Fruit fly (Drosophila melanogaster) whole organism, pupa: ENCODE data around the gene snsl.

Experiments
- CG10348 ChIP-seq: fragments of 200-800 bp; sonication (Bioruptor generic); IDR thresholded peaks from 2 replicates; pipeline ENCODE4 v1.3.6; 2022; ENCODE audit warnings: missing biosample characterization, missing genetic modification characterization
- CG12605 ChIP-seq: fragments of 200-800 bp; sonication (Bioruptor generic); IDR thresholded peaks from 2 replicates; pipeline ENCODE4 v1.3.6; 2022; ENCODE audit warnings: missing biosample characterization, missing genetic modification characterization
- CG13204 ChIP-seq: fragments of 200-800 bp; sonication (Bioruptor generic); optimal IDR thresholded peaks from 2 replicates; lab custom pipeline; 2018; ENCODE audit warnings: missing biosample characterization, mild to moderate bottlenecking, missing genetic modification characterization, moderate library complexity
- CG14655 ChIP-seq: fragments of 200-800 bp; sonication (Bioruptor generic); optimal IDR thresholded peaks from 3 replicates; lab custom pipeline; 2017; ENCODE audit warnings: mild to moderate bottlenecking, missing biosample characterization, missing genetic modification reagents, missing genetic modification characterization
- CG15710 ChIP-seq: fragments of 200-800 bp; sonication (Bioruptor generic); optimal IDR thresholded peaks from 2 replicates; lab custom pipeline; 2018; ENCODE audit warnings: missing biosample characterization, mild to moderate bottlenecking, missing genetic modification characterization, moderate library complexity
- CG17806 ChIP-seq: fragments of 200-800 bp; sonication (Bioruptor generic); optimal IDR thresholded peaks from 2 replicates; lab custom pipeline; 2018; ENCODE audit warnings: missing biosample characterization, mild to moderate bottlenecking, missing genetic modification characterization, moderate library complexity
- CG32121 ChIP-seq: fragments of 200-800 bp; sonication (Bioruptor generic); IDR thresholded peaks from 2 replicates; pipeline ENCODE4 v1.3.6; 2022; ENCODE audit warnings: missing biosample characterization, missing genetic modification characterization
- CG34367 ChIP-seq: fragments of 200-800 bp; sonication (Bioruptor generic); optimal IDR thresholded peaks from 2 replicates; lab custom pipeline; 2018; ENCODE audit warnings: missing biosample characterization, mild to moderate bottlenecking, missing genetic modification characterization
- CG4496 ChIP-seq: fragments of 200-800 bp; sonication (Bioruptor generic); IDR thresholded peaks from 3 replicates; pipeline ENCODE4 v1.3.6; 2022; ENCODE audit warnings: missing biosample characterization, missing genetic modification characterization
- CG8159 ChIP-seq: fragments of 200-800 bp; sonication (Bioruptor generic); optimal IDR thresholded peaks from 3 replicates; lab custom pipeline; 2018; ENCODE audit warnings: missing biosample characterization, mild to moderate bottlenecking, missing genetic modification characterization, moderate library complexity
- CG8301 ChIP-seq: fragments of 200-800 bp; sonication (Bioruptor generic); optimal IDR thresholded peaks from 2 replicates; lab custom pipeline; 2018; ENCODE audit warnings: missing biosample characterization, mild to moderate bottlenecking, missing genetic modification characterization
- CG9948 ChIP-seq: fragments of 200-800 bp; sonication (Bioruptor generic); optimal IDR thresholded peaks from 2 replicates; lab custom pipeline; 2018; ENCODE audit warnings: missing biosample characterization, mild to moderate bottlenecking, missing genetic modification characterization, moderate library complexity
- D1 ChIP-seq: fragments of 200-800 bp; sonication (Bioruptor generic); optimal IDR thresholded peaks from 2 replicates; lab custom pipeline; 2018; ENCODE audit warnings: missing biosample characterization, mild to moderate bottlenecking, missing genetic modification characterization, moderate library complexity
- EcR ChIP-seq: fragments of 200-800 bp; sonication (Bioruptor generic); optimal IDR thresholded peaks from 3 replicates; lab custom pipeline; 2019; ENCODE audit warnings: missing biosample characterization, missing genetic modification characterization, mild to moderate bottlenecking, moderate library complexity, missing genetic modification reagents
- Ets98B ChIP-seq: fragments of 200-800 bp; sonication (Bioruptor generic); IDR thresholded peaks from 2 replicates; pipeline ENCODE4 v1.3.6; 2022; ENCODE audit warnings: missing biosample characterization, missing genetic modification characterization
- Pif1A ChIP-seq: fragments of 200-800 bp; sonication (Bioruptor generic); optimal IDR thresholded peaks from 3 replicates; lab custom pipeline; 2016; ENCODE audit warnings: missing biosample characterization, missing genetic modification characterization
- Pif1B ChIP-seq: fragments of 200-800 bp; sonication (Bioruptor generic); optimal IDR thresholded peaks from 3 replicates; lab custom pipeline; 2016; ENCODE audit warnings: missing biosample characterization, missing genetic modification characterization
- Snoo ChIP-seq: fragments of 200-800 bp; sonication (Bioruptor generic); optimal IDR thresholded peaks from 3 replicates; lab custom pipeline; 2017; ENCODE audit warnings: missing biosample characterization, mild to moderate bottlenecking, missing genetic modification characterization, inconsistent platforms
- fd96Ca ChIP-seq: fragments of 200-800 bp; sonication (Bioruptor generic); IDR thresholded peaks from 3 replicates; pipeline ENCODE4 v1.3.6; 2022; ENCODE audit warnings: missing biosample characterization, missing genetic modification characterization
- gl ChIP-seq: fragments of 200-800 bp; sonication (Bioruptor generic); optimal IDR thresholded peaks from 2 replicates; lab custom pipeline; 2018; ENCODE audit warnings: missing biosample characterization, mild to moderate bottlenecking, missing genetic modification characterization
- rn ChIP-seq: fragments of 200-800 bp; sonication (Bioruptor generic); IDR thresholded peaks from 2 replicates; pipeline ENCODE4 v1.3.6; 2022; ENCODE audit warnings: missing biosample characterization, missing genetic modification characterization

snsl gene

dm6 chr2L:4906546-4907250, at the start of gene snsl:
Gene snsl (minus strand): TSS chr2L:4906762.
- peak; percentile 21 for TF ChIP-seq CG8301 (tag; lab: Kevin White, UChicago)
- TF ChIP-seq fd96Ca: peak; percentile 71; the same call in 2 of the 3 replicates
- peak; percentile 33 for TF ChIP-seq Pif1B (GFP tag; lab: Kevin White, UChicago)
- peak; percentile 68 for TF ChIP-seq CG13204 (GFP tag; lab: Kevin White, UChicago)
- peak; percentile 68 for TF ChIP-seq CG17806
- TF ChIP-seq CG4496: peak; percentile 56; the same call in 2 of the 3 replicates
- peak; percentile 79 for TF ChIP-seq CG15710 (tag; lab: Kevin White, UChicago)
- peak; percentile 86 for TF ChIP-seq CG8159
- peak; percentile 50 for TF ChIP-seq Ets98B (GFP tag; lab: Robert Waterston, UW)
- TF ChIP-seq CG12605: no peak
- TF ChIP-seq CG10348 (GFP tag; lab: Robert Waterston, UW): no peak
- peak; percentile 23 for TF ChIP-seq D1
- peak; percentile 77 for TF ChIP-seq CG9948
- peak; percentile 45 for TF ChIP-seq CG32121 (GFP tag; lab: Robert Waterston, UW)
- no peak for TF ChIP-seq Pif1A (GFP tag; lab: Kevin White, UChicago)
- no peak for TF ChIP-seq rn (GFP tag; lab: Robert Waterston, UW)
- TF ChIP-seq Snoo: peak; percentile 32
- no peak for TF ChIP-seq EcR
- peak; percentile 46 for TF ChIP-seq CG34367 (tag; lab: Kevin White, UChicago)
- peak; percentile 55 for TF ChIP-seq CG14655 (GFP tag; lab: Kevin White, UChicago)
- no peak for TF ChIP-seq gl (tag; lab: Kevin White, UChicago)

dm6 chr2L:4955094-4955823, 48.7 kb upstream of the snsl start, which contains the start of the genes Jon25Bi and Marcal1:
Gene Jon25Bi (minus strand): TSS chr2L:4955144.
Gene Marcal1 (plus strand): TSS chr2L:4955509.
- no peak for TF ChIP-seq fd96Ca
- no peak for TF ChIP-seq rn (GFP tag; lab: Robert Waterston, UW)
- no peak for TF ChIP-seq CG4496
- TF ChIP-seq CG17806: no peak
- no peak for TF ChIP-seq CG15710 (tag; lab: Kevin White, UChicago)
- no peak for TF ChIP-seq CG14655 (GFP tag; lab: Kevin White, UChicago)
- TF ChIP-seq CG9948: no peak
- no peak for TF ChIP-seq CG34367 (tag; lab: Kevin White, UChicago)
- no peak for TF ChIP-seq Pif1B (GFP tag; lab: Kevin White, UChicago)
- no peak for TF ChIP-seq CG8159
- TF ChIP-seq D1: no peak
- TF ChIP-seq CG8301 (tag; lab: Kevin White, UChicago): no peak
- no peak for TF ChIP-seq gl (tag; lab: Kevin White, UChicago)
- TF ChIP-seq CG12605: no peak
- no peak for TF ChIP-seq EcR
- TF ChIP-seq Snoo: no peak

- TF ChIP-seq CG10348 (GFP tag; lab: Robert Waterston, UW) (no peak), fd96Ca (no peak), CG8159 (no peak), CG32121 (GFP tag; lab: Robert Waterston, UW) (no peak), CG12605 (no peak), gl (tag; lab: Kevin White, UChicago) (no peak), CG14655 (GFP tag; lab: Kevin White, UChicago) (no peak), CG34367 (tag; lab: Kevin White, UChicago) (no peak), Ets98B (GFP tag; lab: Robert Waterston, UW) (no peak), EcR (no peak), D1 (no peak), Pif1A (GFP tag; lab: Kevin White, UChicago) (no peak), CG4496 (no peak), CG8301 (tag; lab: Kevin White, UChicago) (no peak), CG9948 (no peak), CG15710 (tag; lab: Kevin White, UChicago) (no peak), Pif1B (GFP tag; lab: Kevin White, UChicago) (no peak), CG13204 (GFP tag; lab: Kevin White, UChicago) (no peak), CG17806 (no peak)
- TF ChIP-seq, all 21 proteins: peak for 0
Observed at dm6 chr2L:4953086-4953570, 46.6 kb upstream of the snsl start, which contains the start of gene Jon25Bii. Gene Jon25Bii (minus strand): TSS chr2L:4953136.

dm6 chr2L:4950667-4951066, 44.1 kb upstream of the snsl start, which contains the start of gene Jon25Biii:
Gene Jon25Biii (minus strand): TSS chr2L:4950767.
- TF ChIP-seq D1 (no peak), Pif1A (GFP tag; lab: Kevin White, UChicago) (no peak), Snoo (no peak), fd96Ca (no peak), rn (GFP tag; lab: Robert Waterston, UW) (no peak), gl (tag; lab: Kevin White, UChicago) (no peak), CG8301 (tag; lab: Kevin White, UChicago) (no peak), CG10348 (GFP tag; lab: Robert Waterston, UW) (no peak), CG4496 (no peak), CG14655 (GFP tag; lab: Kevin White, UChicago) (no peak), CG8159 (no peak), Ets98B (GFP tag; lab: Robert Waterston, UW) (no peak), Pif1B (GFP tag; lab: Kevin White, UChicago) (no peak), CG32121 (GFP tag; lab: Robert Waterston, UW) (no peak)

dm6 chr2L:4949453-4950045, 43.0 kb upstream of the snsl start, which contains the start of gene jet:
Gene jet (minus strand): TSS chr2L:4949784.
- no peak for TF ChIP-seq CG10348 (GFP tag; lab: Robert Waterston, UW)
- no peak for TF ChIP-seq Ets98B (GFP tag; lab: Robert Waterston, UW)
- no peak for TF ChIP-seq CG9948
- TF ChIP-seq gl (tag; lab: Kevin White, UChicago): no peak
- TF ChIP-seq CG14655 (GFP tag; lab: Kevin White, UChicago): no peak
- TF ChIP-seq CG12605: no peak
- TF ChIP-seq rn (GFP tag; lab: Robert Waterston, UW): no peak
- TF ChIP-seq CG32121 (GFP tag; lab: Robert Waterston, UW): no peak
- no peak for TF ChIP-seq CG15710 (tag; lab: Kevin White, UChicago)
- no peak for TF ChIP-seq D1
- no peak for TF ChIP-seq EcR
